Worm (Caenorhabditis elegans) whole organism, mixed stage, embryonic: ENCODE data around the gene F17C11.13.

Source experiments
- M03D4.4 ChIP-seq: sonication (generic microtip); optimal IDR thresholded peaks from 2 replicates; lab custom pipeline; 2017; ENCODE audit warnings: mild to moderate bottlenecking, missing genetic modification characterization, missing compliant biosample characterization
- bed-3 ChIP-seq: fragments of 200-800 bp; sonication (Bioruptor generic); optimal IDR thresholded peaks from 3 replicates; lab custom pipeline; 2018; ENCODE audit warnings: mild to moderate bottlenecking, missing genetic modification characterization, moderate library complexity, missing compliant biosample characterization
- ceh-39 ChIP-seq: fragments of 150-350 bp; optimal IDR thresholded peaks from 2 replicates; lab custom pipeline; 2014; ENCODE audit warnings: missing biosample characterization, missing genetic modification characterization
- ceh-43 ChIP-seq: fragments of 200-800 bp; sonication (Bioruptor generic); optimal IDR thresholded peaks from 2 replicates; lab custom pipeline; 2018; ENCODE audit warnings: mild to moderate bottlenecking, missing genetic modification characterization, moderate library complexity, missing compliant biosample characterization
- ceh-83 ChIP-seq: fragments of 200-800 bp; sonication (Bioruptor generic); optimal IDR thresholded peaks from 2 replicates; lab custom pipeline; 2018; ENCODE audit warnings: mild to moderate bottlenecking, missing genetic modification characterization, missing compliant biosample characterization
- ces-1 ChIP-seq: fragments of 150-350 bp; optimal IDR thresholded peaks from 2 replicates; lab custom pipeline; 2014; ENCODE audit warnings: missing biosample characterization, missing genetic modification reagents, missing genetic modification characterization
- cnd-1 ChIP-seq: fragments of 200-800 bp; sonication (Bioruptor generic); optimal IDR thresholded peaks from 2 replicates; lab custom pipeline; 2018; ENCODE audit warnings: mild to moderate bottlenecking, missing genetic modification characterization, missing compliant biosample characterization
- drap-1 ChIP-seq: fragments of 200-800 bp; sonication (Bioruptor generic); optimal IDR thresholded peaks from 3 replicates; lab custom pipeline; 2018; ENCODE audit warnings: mild to moderate bottlenecking, missing genetic modification characterization, missing compliant biosample characterization
- elt-1 ChIP-seq: sonication (generic microtip); optimal IDR thresholded peaks from 2 replicates; lab custom pipeline; 2017; ENCODE audit warnings: missing genetic modification characterization, mild to moderate bottlenecking, missing compliant biosample characterization, antibody characterized with exemption, moderate library complexity, borderline replicate concordance; ENCODE audit not compliant: insufficient read depth
- elt-3 ChIP-seq: fragments of 150-350 bp; optimal IDR thresholded peaks from 2 replicates; lab custom pipeline; 2014; ENCODE audit warnings: missing biosample characterization, missing genetic modification characterization
- flh-1 ChIP-seq: fragments of 200-800 bp; sonication (Bioruptor generic); optimal IDR thresholded peaks from 2 replicates; lab custom pipeline; 2018; ENCODE audit warnings: mild to moderate bottlenecking, missing genetic modification characterization, moderate library complexity, missing compliant biosample characterization
- hlh-1 ChIP-seq: fragments of 150-350 bp; optimal IDR thresholded peaks from 2 replicates; lab custom pipeline; 2014; ENCODE audit warnings: missing biosample characterization, missing genetic modification reagents, missing genetic modification characterization
- lin-32 ChIP-seq: fragments of 200-800 bp; sonication (Bioruptor generic); optimal IDR thresholded peaks from 2 replicates; lab custom pipeline; 2018; ENCODE audit warnings: mild to moderate bottlenecking, missing genetic modification characterization, missing compliant biosample characterization
- mab-5 ChIP-seq: fragments of 150-350 bp; optimal IDR thresholded peaks from 2 replicates; lab custom pipeline; 2014; ENCODE audit warnings: missing biosample characterization, missing genetic modification characterization
- mep-1 ChIP-seq: fragments of 150-350 bp; optimal IDR thresholded peaks from 2 replicates; lab custom pipeline; 2017; ENCODE audit warnings: missing biosample characterization, missing genetic modification reagents, missing genetic modification characterization, inconsistent platforms
- mls-2 ChIP-seq: sonication (generic microtip); optimal IDR thresholded peaks from 2 replicates; lab custom pipeline; 2016; ENCODE audit warnings: mild to moderate bottlenecking, missing genetic modification characterization, moderate library complexity, missing compliant biosample characterization
- nhr-12 ChIP-seq: fragments of 150-350 bp; optimal IDR thresholded peaks from 2 replicates; lab custom pipeline; 2014; ENCODE audit warnings: missing biosample characterization, missing genetic modification characterization
- nhr-2 ChIP-seq: fragments of 150-350 bp; optimal IDR thresholded peaks from 2 replicates; lab custom pipeline; 2014; ENCODE audit warnings: missing biosample characterization, missing genetic modification characterization
- nhr-237 ChIP-seq: fragments of 150-350 bp; optimal IDR thresholded peaks from 2 replicates; lab custom pipeline; 2014; ENCODE audit warnings: missing biosample characterization, missing genetic modification characterization
- nhr-28 ChIP-seq: fragments of 150-350 bp; optimal IDR thresholded peaks from 2 replicates; lab custom pipeline; 2014; ENCODE audit warnings: missing biosample characterization, missing genetic modification characterization
- nhr-76 ChIP-seq: sonication (generic microtip); optimal IDR thresholded peaks from 2 replicates; lab custom pipeline; 2017; ENCODE audit warnings: missing biosample characterization, missing genetic modification characterization
- pha-4 ChIP-seq: fragments of 150-350 bp; optimal IDR thresholded peaks from 2 replicates; lab custom pipeline; 2018; ENCODE audit warnings: missing biosample characterization, missing genetic modification reagents, missing genetic modification characterization
- sem-2 ChIP-seq: fragments of 200-800 bp; sonication (Bioruptor generic); optimal IDR thresholded peaks from 2 replicates; lab custom pipeline; 2018; ENCODE audit warnings: mild to moderate bottlenecking, missing genetic modification characterization, missing compliant biosample characterization
- snpc-4 ChIP-seq: fragments of 150-350 bp; optimal IDR thresholded peaks from 2 replicates; lab custom pipeline; 2014; ENCODE audit warnings: missing biosample characterization, missing genetic modification characterization
- sptf-1 ChIP-seq: sonication (generic microtip); optimal IDR thresholded peaks from 2 replicates; lab custom pipeline; 2017; ENCODE audit warnings: mild to moderate bottlenecking, missing genetic modification characterization, moderate library complexity, missing compliant biosample characterization
- unc-120 ChIP-seq: sonication (generic microtip); optimal IDR thresholded peaks from 2 replicates; lab custom pipeline; 2017; ENCODE audit warnings: missing genetic modification characterization, missing compliant biosample characterization; ENCODE audit not compliant: poor library complexity, severe bottlenecking
- unc-62 ChIP-seq: fragments of 150-350 bp; optimal IDR thresholded peaks from 2 replicates; lab custom pipeline; 2014; ENCODE audit warnings: missing biosample characterization, missing genetic modification reagents, missing genetic modification characterization
- zip-8 ChIP-seq: fragments of 150-350 bp; optimal IDR thresholded peaks from 2 replicates; lab custom pipeline; 2014; ENCODE audit warnings: missing biosample characterization, missing genetic modification characterization
- ztf-11 ChIP-seq: fragments of 150-350 bp; optimal IDR thresholded peaks from 2 replicates; lab custom pipeline; 2014; ENCODE audit warnings: missing biosample characterization, missing genetic modification characterization

The F17C11.13 gene

DNA sequence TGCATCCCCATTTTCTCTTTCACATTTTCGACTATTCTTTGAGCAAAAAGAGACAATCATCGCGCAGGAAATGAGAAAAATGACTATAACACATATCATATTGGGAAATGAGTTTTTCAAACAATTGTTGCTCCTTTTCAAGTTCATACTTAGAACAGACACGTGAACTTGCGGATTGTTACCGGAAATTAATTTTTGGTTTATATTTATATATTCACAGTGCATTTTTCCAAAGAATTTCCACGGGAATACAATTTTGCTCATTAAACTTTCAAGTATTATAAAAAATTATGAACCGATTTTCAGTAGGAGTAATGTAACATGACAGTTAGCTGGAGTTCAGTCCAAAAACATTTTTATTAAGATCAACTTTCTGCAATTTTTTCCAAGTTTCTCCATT, 32.5 kb upstream of the F17C11.13 start, which contains the start of gene F58B4.7:
TSS of gene F58B4.7 (minus strand) at position 101 of the 400 bp plus-strand sequence.
- TF ChIP-seq sptf-1 = no peak
- TF ChIP-seq sem-2 (GFP tag; lab: Kevin White, UChicago) = no peak
- TF ChIP-seq flh-1 (GFP tag; lab: Kevin White, UChicago) = no peak
- TF ChIP-seq mep-1 (tag; lab: Kevin White, UChicago) = no peak
- TF ChIP-seq ztf-11 (tag; lab: Kevin White, UChicago) = no peak
- no peak for TF ChIP-seq ceh-43 (GFP tag; lab: Kevin White, UChicago)
- no peak for TF ChIP-seq snpc-4 (tag; lab: Kevin White, UChicago)
- TF ChIP-seq ces-1 (GFP tag; lab: Kevin White, UChicago) = no peak
- no peak for TF ChIP-seq ceh-39
- no peak for TF ChIP-seq lin-32 (GFP tag; lab: Kevin White, UChicago)
- TF ChIP-seq nhr-2 (tag; lab: Kevin White, UChicago) = no peak
- TF ChIP-seq cnd-1 (tag; lab: Kevin White, UChicago) = no peak
- TF ChIP-seq mls-2 = no peak
- TF ChIP-seq nhr-237 (tag; lab: Kevin White, UChicago) = no peak
- TF ChIP-seq M03D4.4 (tag; lab: Kevin White, UChicago) = no peak
- no peak for TF ChIP-seq drap-1 (GFP tag; lab: Kevin White, UChicago)
- no peak for TF ChIP-seq unc-62 (GFP tag; lab: Kevin White, UChicago)

DNA sequence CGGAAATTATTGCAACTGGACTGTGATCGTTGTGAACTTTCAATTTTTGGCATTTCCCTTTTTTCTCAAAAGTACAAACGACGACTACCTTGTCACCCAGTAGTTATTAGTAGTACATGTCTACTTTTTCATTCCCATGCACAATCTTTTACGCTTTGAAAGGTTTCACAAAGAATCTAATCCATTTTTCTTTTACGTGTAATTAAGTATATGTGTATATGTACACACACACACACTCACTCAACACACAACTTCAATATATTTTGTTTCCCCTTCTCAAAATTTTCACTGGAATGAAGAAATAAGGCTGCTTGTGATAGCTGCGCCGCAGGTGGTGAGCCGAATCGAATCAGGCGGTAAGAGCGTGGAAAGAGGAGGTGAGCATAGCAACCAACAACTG, 31.0 kb upstream of the F17C11.13 start, which contains the start of gene F58B4.6:
TSS of gene F58B4.6 (plus strand) at position 301 of the 400 bp plus-strand sequence.
- peak; percentile 28 for TF ChIP-seq ces-1 (GFP tag; lab: Kevin White, UChicago)
- no peak for TF ChIP-seq nhr-28 (tag; lab: Kevin White, UChicago)
- TF ChIP-seq, all 35 proteins: peak for 1

DNA sequence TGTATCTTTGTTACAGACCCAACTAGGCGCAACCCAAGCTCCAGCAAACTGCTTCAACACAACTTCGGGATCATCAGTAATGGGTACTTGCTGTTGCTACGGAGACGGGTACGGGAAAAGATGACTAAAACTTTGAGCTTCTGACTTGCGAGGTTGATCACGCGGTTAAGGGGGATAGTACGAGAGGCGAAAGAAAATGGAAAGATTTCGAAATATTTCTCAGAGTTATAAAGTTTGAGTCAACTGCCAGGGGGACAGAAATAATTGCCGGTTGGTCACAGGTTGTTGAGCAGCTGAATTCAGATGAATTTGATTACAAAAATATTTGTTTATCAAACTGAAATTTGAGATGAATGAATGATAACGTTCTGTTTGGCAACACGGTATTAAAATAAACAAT, 30.1 kb upstream of the F17C11.13 start:
- TF ChIP-seq ces-1 (GFP tag; lab: Kevin White, UChicago) = no peak
- no peak for TF ChIP-seq nhr-2 (tag; lab: Kevin White, UChicago)
- no peak for TF ChIP-seq sem-2 (GFP tag; lab: Kevin White, UChicago)

DNA sequence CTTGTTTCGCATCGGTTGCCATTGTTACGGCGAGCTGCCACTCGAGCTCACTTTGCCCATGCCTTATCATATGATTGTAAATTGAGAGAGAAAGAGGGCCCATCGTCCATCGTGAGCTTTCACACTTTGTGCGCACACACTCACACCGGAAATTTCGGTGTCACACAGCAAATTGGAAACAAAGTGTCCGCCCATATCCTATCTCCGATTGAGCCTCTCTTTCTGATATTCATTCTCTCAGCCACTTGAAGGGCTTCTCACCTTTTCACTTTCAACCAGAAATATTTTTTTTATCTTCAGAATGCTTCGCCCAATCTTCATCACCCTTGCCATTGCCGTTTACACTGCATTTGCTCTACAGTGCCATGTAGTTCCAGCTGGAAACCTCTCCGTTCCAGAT, 26.2 kb upstream of the F17C11.13 start, which contains the start of gene F58B4.3:
TSS of gene F58B4.3 (plus strand) at position 301 of the 400 bp plus-strand sequence.
- TF ChIP-seq nhr-28 (tag; lab: Kevin White, UChicago) (no peak), elt-1 (no peak), ztf-11 (tag; lab: Kevin White, UChicago) (no peak), ces-1 (GFP tag; lab: Kevin White, UChicago) (no peak), ceh-43 (GFP tag; lab: Kevin White, UChicago) (no peak), bed-3 (no peak), lin-32 (GFP tag; lab: Kevin White, UChicago) (no peak), unc-120 (no peak), mab-5 (tag; lab: Kevin White, UChicago) (no peak), unc-62 (GFP tag; lab: Kevin White, UChicago) (no peak), nhr-76 (tag; lab: Kevin White, UChicago) (no peak), nhr-2 (tag; lab: Kevin White, UChicago) (no peak), hlh-1 (no peak), snpc-4 (tag; lab: Kevin White, UChicago) (no peak), nhr-12 (tag; lab: Kevin White, UChicago) (no peak), ceh-83 (GFP tag; lab: Kevin White, UChicago) (no peak), elt-3 (tag; lab: Kevin White, UChicago) (no peak), M03D4.4 (tag; lab: Kevin White, UChicago) (no peak), sptf-1 (no peak)
- TF ChIP-seq, all 35 proteins: peak for 0

DNA sequence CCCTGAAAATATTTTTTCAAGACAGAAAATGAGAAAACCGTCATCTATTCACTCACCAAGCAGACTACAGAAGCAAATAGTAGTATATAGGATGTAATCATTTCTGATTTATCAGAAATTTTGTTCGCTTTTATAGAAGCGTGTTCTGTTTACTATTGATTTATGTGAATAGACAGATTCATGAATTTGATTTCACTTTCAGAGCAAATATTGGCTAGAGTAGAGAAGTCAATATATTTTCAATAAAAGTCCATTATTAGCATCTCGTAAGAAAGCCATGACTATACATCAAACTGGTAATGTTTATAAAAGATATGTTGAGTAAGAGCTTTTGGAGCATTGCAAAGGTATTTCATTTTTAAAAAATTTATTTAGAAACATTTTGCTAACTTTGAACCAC, 24.5 kb upstream of the F17C11.13 start, which contains the start of gene scvp-1:
TSS of gene scvp-1 (minus strand) at position 101 of the 400 bp plus-strand sequence.
- TF ChIP-seq pha-4 (tag; lab: Kevin White, UChicago) (no peak), sptf-1 (no peak), zip-8 (no peak), mls-2 (no peak), ceh-43 (GFP tag; lab: Kevin White, UChicago) (no peak)

DNA sequence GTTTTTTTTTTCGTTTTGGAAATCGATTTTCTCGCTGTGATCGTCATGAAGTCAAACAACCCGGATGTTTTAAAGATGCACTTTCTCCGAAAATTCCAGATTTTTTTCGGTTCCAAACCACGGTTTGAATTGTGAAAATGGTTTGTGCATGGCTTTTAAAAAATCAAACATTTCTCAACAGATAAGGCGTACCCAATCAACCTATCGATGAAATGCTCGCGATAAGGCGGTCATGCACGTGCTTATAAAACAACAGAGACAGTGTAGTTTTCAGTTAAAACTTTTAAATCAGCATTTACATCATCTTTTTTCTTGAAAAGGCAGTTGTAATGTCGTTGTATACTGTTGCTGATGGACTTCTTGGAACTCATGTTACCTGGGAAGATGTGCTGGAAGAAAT, 23.3 kb upstream of the F17C11.13 start, which contains the start of gene F58B4.5:
TSS of gene F58B4.5 (plus strand) at position 283 of the 400 bp plus-strand sequence.
- no peak for TF ChIP-seq nhr-28 (tag; lab: Kevin White, UChicago)
- TF ChIP-seq snpc-4 (tag; lab: Kevin White, UChicago) = no peak
- TF ChIP-seq ceh-39 = no peak
- TF ChIP-seq, all 35 proteins: peak for 0
